Worm (Caenorhabditis elegans) whole organism, midembryonic: Measurements from ENCODE around the gene F02H6.2.

ENCODE experiments used
- T22C8.4 ChIP-seq: fragments of 200-800 bp; sonication (Bioruptor generic); IDR thresholded peaks from 2 replicates; pipeline ENCODE4 v1.3.6; 2022; ENCODE audit warnings: missing genetic modification characterization, missing compliant biosample characterization
- cog-1 ChIP-seq: sonication (generic microtip); optimal IDR thresholded peaks from 2 replicates; lab custom pipeline; 2016; ENCODE audit warnings: missing genetic modification characterization, missing compliant biosample characterization
- flt-1 ChIP-seq: fragments of 200-800 bp; sonication (Bioruptor generic); IDR thresholded peaks from 2 replicates; pipeline ENCODE4 v1.3.6; 2022; ENCODE audit warnings: missing genetic modification characterization, missing compliant biosample characterization
- klf-2 ChIP-seq: fragments of 200-800 bp; sonication (Bioruptor generic); conservative IDR thresholded peaks from 2 replicates; pipeline ENCODE4 v1.3.6; 2022; ENCODE audit warnings: missing genetic modification reagents, missing genetic modification characterization, missing compliant biosample characterization
- med-1 ChIP-seq: sonication (generic microtip); optimal IDR thresholded peaks from 2 replicates; lab custom pipeline; 2017; ENCODE audit warnings: missing genetic modification characterization, mild to moderate bottlenecking, missing compliant biosample characterization, antibody characterized with exemption, missing genetic modification reagents; ENCODE audit not compliant: insufficient read depth
- ref-1 ChIP-seq: fragments of 200-800 bp; sonication (Bioruptor generic); conservative IDR thresholded peaks from 2 replicates; pipeline ENCODE4 v1.3.6; 2022; ENCODE audit warnings: missing genetic modification reagents, missing genetic modification characterization, missing compliant biosample characterization
- tab-1 ChIP-seq: fragments of 200-800 bp; sonication (Bioruptor generic); IDR thresholded peaks from 2 replicates; pipeline ENCODE4 v1.3.6; 2022; ENCODE audit warnings: missing genetic modification characterization, missing compliant biosample characterization
- ztf-23 ChIP-seq: fragments of 200-800 bp; sonication (Bioruptor generic); IDR thresholded peaks from 2 replicates; pipeline ENCODE4 v1.3.6; 2022; ENCODE audit warnings: missing genetic modification reagents, missing genetic modification characterization, missing compliant biosample characterization
- ztf-29 ChIP-seq: fragments of 200-800 bp; sonication (Bioruptor generic); IDR thresholded peaks from 2 replicates; pipeline ENCODE4 v1.3.6; 2022; ENCODE audit warnings: missing genetic modification reagents, missing genetic modification characterization, missing compliant biosample characterization

- TF ChIP-seq cog-1 = no peak
- TF ChIP-seq ztf-23 (GFP tag; lab: Robert Waterston, UW) = no peak
- no peak for TF ChIP-seq flt-1 (GFP tag; lab: Robert Waterston, UW)
- no peak for TF ChIP-seq ref-1
- no peak for TF ChIP-seq T22C8.4 (GFP tag; lab: Robert Waterston, UW)
- no peak for TF ChIP-seq med-1
- no peak for TF ChIP-seq klf-2 (GFP tag; lab: Robert Waterston, UW)
- no peak for TF ChIP-seq tab-1
- TF ChIP-seq ztf-29 (GFP tag; lab: Robert Waterston, UW) = no peak
These were observed 24.1 kb upstream of the F02H6.2 start, which contains the start of gene R05A10.4 for ce11 chrIV:14172181-14172580.
